Fruit fly (Drosophila melanogaster): ENCODE results near the gene CG11710.

The CG11710 gene

dm6 chrX:20468192-20468591 lies 38.7 kb upstream of the CG11710 start (continued):
- TF ChIP-seq CG6854 (GFP tag; optimal IDR thresholded peaks at IDR 0.05) (peak; percentile 4), cyc (GFP tag; optimal IDR thresholded peaks at IDR 0.05) (no peak), OdsH (GFP tag; optimal IDR thresholded peaks at IDR 0.05) (no peak), salr (GFP tag; optimal IDR thresholded peaks at IDR 0.05) (peak in 1 of 2 experiments; percentile 44), CG7368 (GFP tag; optimal IDR thresholded peaks at IDR 0.05) (no peak), CG3919 (GFP tag; optimal IDR thresholded peaks at IDR 0.05) (no peak), CG16779 (tag; optimal IDR thresholded peaks at IDR 0.05) (peak; percentile 83), ss (GFP tag; optimal IDR thresholded peaks at IDR 0.05) (peak in 1 of 2 experiments; percentile 85), vri (GFP tag; optimal IDR thresholded peaks at IDR 0.05) (no peak), CG11762 (GFP tag; optimal IDR thresholded peaks at IDR 0.05; ENCODE audit: insufficient read depth) (no peak), Gug (GFP tag; IDR thresholded peaks at IDR 0.05) (no peak), Smox (GFP tag; optimal IDR thresholded peaks at IDR 0.05) (no peak), CG9139 (GFP tag; optimal IDR thresholded peaks at IDR 0.05) (no peak), Sox15 (GFP tag; optimal IDR thresholded peaks at IDR 0.05) (no peak), CG1621 (tag; optimal IDR thresholded peaks at IDR 0.05) (peak; percentile 67), CG11294 (GFP tag; IDR thresholded peaks at IDR 0.05) (no peak), lz (GFP tag; optimal IDR thresholded peaks at IDR 0.05) (no peak), CG6808 (GFP tag; optimal IDR thresholded peaks at IDR 0.05) (peak; percentile 56), pdm3 (GFP tag; optimal IDR thresholded peaks at IDR 0.05) (no peak), Eip75B (GFP tag; optimal IDR thresholded peaks at IDR 0.05) (no peak), CG8319 (GFP tag; optimal IDR thresholded peaks at IDR 0.05) (no peak), svp (GFP tag) (no peak), Sox14 (GFP tag; optimal IDR thresholded peaks at IDR 0.05) (no peak), net (GFP tag; optimal IDR thresholded peaks at IDR 0.05) (peak; percentile 61), achi (GFP tag; optimal IDR thresholded peaks at IDR 0.05) (no peak), fkh (GFP tag; optimal IDR thresholded peaks at IDR 0.05) (no peak), CG6276 (GFP tag; optimal IDR thresholded peaks at IDR 0.05) (peak; percentile 83), esn (GFP tag; optimal IDR thresholded peaks at IDR 0.05) (no peak)

- TF ChIP-seq svp (GFP tag) (peak; percentile 30), dsx (GFP tag; optimal IDR thresholded peaks at IDR 0.05; ENCODE audit: poor library complexity, severe bottlenecking) (no peak), CG1621 (tag; optimal IDR thresholded peaks at IDR 0.05) (no peak), Eip78C (GFP tag) (peak; percentile 13)
Observed at dm6 chrX:20467155-20467554, 37.7 kb upstream of the CG11710 start, which contains the start of gene GstT3. Gene GstT3, plus strand, starts transcription at chrX:20467455.

dm6 chrX:20466382-20466928 lies 37.0 kb upstream of the CG11710 start:
- TF ChIP-seq fd85E (GFP tag; optimal IDR thresholded peaks at IDR 0.05), result no peak
- no peak for TF ChIP-seq Hr39 (GFP tag; optimal IDR thresholded peaks at IDR 0.05)
- peak; percentile 57 for TF ChIP-seq Eip78C (GFP tag)
- no peak for TF ChIP-seq CG6276 (GFP tag; optimal IDR thresholded peaks at IDR 0.05)
- no peak for TF ChIP-seq CG11902 (GFP tag; optimal IDR thresholded peaks at IDR 0.05)
- no peak for TF ChIP-seq Lpt (GFP tag; optimal IDR thresholded peaks at IDR 0.05)
- TF ChIP-seq CG11762 (GFP tag; optimal IDR thresholded peaks at IDR 0.05; ENCODE audit: insufficient read depth), result no peak
- no peak for TF ChIP-seq CG6854 (GFP tag; optimal IDR thresholded peaks at IDR 0.05)
- no peak for TF ChIP-seq Eip75B (GFP tag; optimal IDR thresholded peaks at IDR 0.05)
- no peak for TF ChIP-seq dac (GFP tag; optimal IDR thresholded peaks at IDR 0.05)
- peak; percentile 54 for TF ChIP-seq svp (GFP tag)
- no peak for TF ChIP-seq esn (GFP tag; optimal IDR thresholded peaks at IDR 0.05)
- no peak for TF ChIP-seq CG32006 (GFP tag; optimal IDR thresholded peaks at IDR 0.05)
- TF ChIP-seq Sox15 (GFP tag; optimal IDR thresholded peaks at IDR 0.05), result no peak
- TF ChIP-seq spab (GFP tag; optimal IDR thresholded peaks at IDR 0.05), result no peak
- no peak for TF ChIP-seq CG7368 (GFP tag; optimal IDR thresholded peaks at IDR 0.05)
